Worm (Caenorhabditis elegans): Measurements from ENCODE around the gene T25E12.16.

The T25E12.16 gene

DNA sequence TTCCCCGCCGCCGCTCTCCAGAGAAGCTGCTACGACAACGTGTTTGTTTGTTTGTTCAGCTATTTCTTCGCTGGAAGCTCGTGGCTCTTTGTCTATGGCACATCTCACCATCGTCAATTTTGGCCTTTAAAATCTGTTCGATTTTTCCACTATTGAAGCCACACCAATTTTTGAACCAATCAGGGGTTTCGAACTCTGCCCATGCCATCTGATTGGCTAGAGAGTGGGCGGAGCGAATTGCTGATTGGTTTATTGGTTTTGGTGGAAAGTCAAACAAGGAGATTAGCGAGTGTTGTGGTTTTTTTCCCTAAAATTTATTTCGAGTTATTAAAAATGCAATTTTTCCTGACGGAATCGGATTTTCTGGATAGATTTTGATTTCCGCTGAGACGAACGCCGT, 22.6 kb upstream of the T25E12.16 start:
- no peak for TF ChIP-seq sea-1 (GFP tag; conservative IDR thresholded peaks at IDR 0.05)
- no peak for TF ChIP-seq hmg-4 (GFP tag; optimal IDR thresholded peaks at IDR 0.05)
- no peak for TF ChIP-seq tbx-11 (GFP tag; IDR thresholded peaks at IDR 0.05)
- no peak for TF ChIP-seq ceh-13 (GFP tag; optimal IDR thresholded peaks at IDR 0.05)
- TF ChIP-seq tra-4 (tag; optimal IDR thresholded peaks at IDR 0.05): no peak
- TF ChIP-seq F13C5.2 (tag; optimal IDR thresholded peaks at IDR 0.05): no peak
- no peak for TF ChIP-seq pes-1 (GFP tag; IDR thresholded peaks at IDR 0.05)
- no peak for TF ChIP-seq ceh-36 (tag; optimal IDR thresholded peaks at IDR 0.05)
- no peak for TF ChIP-seq scrt-1 (GFP tag; IDR thresholded peaks at IDR 0.05)
- no peak for TF ChIP-seq B0310.2 (tag; optimal IDR thresholded peaks at IDR 0.05)
- TF ChIP-seq aly-1 (tag; optimal IDR thresholded peaks at IDR 0.05): no peak
- TF ChIP-seq ama-1 (optimal IDR thresholded peaks at IDR 0.05): no peak
- no peak for TF ChIP-seq ets-7 (tag; optimal IDR thresholded peaks at IDR 0.05)

DNA sequence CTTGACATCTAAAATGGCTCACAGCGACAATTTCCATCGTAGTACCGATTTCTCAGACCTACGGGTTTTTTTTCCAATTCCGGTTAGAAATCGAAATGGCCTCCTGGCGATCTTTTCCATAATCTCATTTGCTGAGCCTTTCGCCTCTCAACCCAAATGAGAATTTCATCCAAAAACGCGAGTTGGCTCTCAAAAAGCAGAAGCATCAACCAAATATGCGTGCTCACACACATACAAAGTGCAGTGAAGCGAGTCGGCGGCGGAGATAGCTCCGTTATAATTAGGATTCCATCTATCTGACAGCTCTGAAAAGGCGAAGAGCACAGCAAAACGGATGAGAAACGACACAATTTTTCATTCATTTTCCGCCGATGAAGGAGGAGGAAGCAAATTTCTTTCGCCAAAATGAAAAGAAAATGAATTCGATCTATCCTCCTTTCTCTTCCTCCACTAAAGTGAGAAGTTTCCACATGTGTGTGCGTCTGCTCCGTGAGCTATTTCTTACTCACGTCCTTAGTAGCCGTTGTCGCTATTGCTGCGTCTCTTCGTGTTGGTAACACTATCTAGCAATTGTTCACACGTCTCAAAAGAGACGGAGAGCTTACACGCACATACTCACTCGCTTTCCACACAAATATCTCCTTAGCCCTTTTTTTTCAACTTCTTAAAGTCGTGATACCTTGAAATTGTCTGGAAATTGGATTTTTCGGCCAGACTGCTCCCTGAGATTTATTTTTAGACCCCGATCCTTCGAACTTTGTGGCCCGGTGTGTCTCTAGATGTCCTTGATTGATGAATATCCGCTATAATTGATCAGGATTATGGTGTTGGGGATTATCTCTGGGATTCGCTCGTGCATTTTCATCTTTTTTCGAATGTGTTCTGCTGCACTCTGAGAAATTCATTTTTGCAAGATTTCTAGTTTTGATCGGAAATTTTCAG, 18.8 kb upstream of the T25E12.16 start:
- TF ChIP-seq scrt-1 (GFP tag; IDR thresholded peaks at IDR 0.05) (no peak), sea-1 (GFP tag; conservative IDR thresholded peaks at IDR 0.05) (no peak)

ce11 chrV:16749473-16749872, 15.9 kb upstream of the T25E12.16 start:
- TF ChIP-seq hnd-1 (tag; optimal IDR thresholded peaks at IDR 0.05) (no peak), ceh-13 (GFP tag; optimal IDR thresholded peaks at IDR 0.05) (no peak), tbx-37 (GFP tag; conservative IDR thresholded peaks at IDR 0.05) (no peak), hmbx-1 (tag; optimal IDR thresholded peaks at IDR 0.05) (no peak), tra-4 (tag; optimal IDR thresholded peaks at IDR 0.05) (no peak), ceh-36 (tag; optimal IDR thresholded peaks at IDR 0.05) (no peak), aly-1 (tag; optimal IDR thresholded peaks at IDR 0.05) (no peak), scrt-1 (GFP tag; IDR thresholded peaks at IDR 0.05) (no peak), flt-1 (GFP tag; IDR thresholded peaks at IDR 0.05) (no peak), ets-7 (tag; optimal IDR thresholded peaks at IDR 0.05) (no peak)

DNA sequence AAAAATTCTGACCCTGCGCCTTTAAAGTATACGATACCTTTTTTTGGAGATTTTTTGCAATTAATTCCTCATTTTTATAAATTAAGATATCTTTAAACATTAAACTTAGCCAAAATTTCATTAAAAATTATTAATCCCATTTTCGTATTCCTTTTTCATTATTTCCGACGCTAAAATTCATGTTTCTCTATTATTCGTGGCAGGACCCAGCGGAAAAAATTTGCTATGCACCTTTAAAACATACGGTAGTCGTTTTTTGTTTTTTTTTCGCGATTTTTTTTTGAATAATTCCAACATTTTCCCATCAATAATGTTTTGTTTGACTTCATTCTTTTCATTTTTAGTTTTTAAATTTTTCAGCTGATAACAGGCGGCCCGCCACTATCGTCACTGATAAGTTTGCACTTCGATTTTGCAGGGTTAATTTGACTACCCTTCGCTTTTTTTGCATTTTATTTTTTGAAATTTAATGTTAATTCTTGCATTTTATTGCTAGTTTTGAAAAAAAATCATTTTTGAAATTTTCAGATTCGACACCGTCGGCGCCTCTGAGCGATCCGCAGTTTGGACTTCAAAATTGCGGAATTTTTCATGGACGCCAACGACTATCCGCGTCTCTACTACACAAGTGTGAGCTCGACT, 13.6 kb upstream of the T25E12.16 start, which contains the start of gene dkf-2:
TSS of gene dkf-2 (plus strand) at position 592 of the 642 bp plus-strand sequence.
- TF ChIP-seq scrt-1 (GFP tag; IDR thresholded peaks at IDR 0.05): no peak
- TF ChIP-seq tbx-37 (GFP tag; conservative IDR thresholded peaks at IDR 0.05): no peak
- TF ChIP-seq ceh-36 (tag; optimal IDR thresholded peaks at IDR 0.05): no peak
- TF ChIP-seq flt-1 (GFP tag; IDR thresholded peaks at IDR 0.05): no peak
- no peak for TF ChIP-seq ama-1 (optimal IDR thresholded peaks at IDR 0.05)
- TF ChIP-seq ets-7 (tag; optimal IDR thresholded peaks at IDR 0.05): no peak
- no peak for TF ChIP-seq F13C5.2 (tag; optimal IDR thresholded peaks at IDR 0.05)
- TF ChIP-seq hmg-4 (GFP tag; optimal IDR thresholded peaks at IDR 0.05): no peak
- TF ChIP-seq aly-1 (tag; optimal IDR thresholded peaks at IDR 0.05): no peak
- TF ChIP-seq B0310.2 (tag; optimal IDR thresholded peaks at IDR 0.05): no peak
- TF ChIP-seq hmbx-1 (tag; optimal IDR thresholded peaks at IDR 0.05): no peak
- TF ChIP-seq sea-1 (GFP tag; conservative IDR thresholded peaks at IDR 0.05): no peak
- TF ChIP-seq tbx-11 (GFP tag; IDR thresholded peaks at IDR 0.05): no peak
- TF ChIP-seq hnd-1 (tag; optimal IDR thresholded peaks at IDR 0.05): no peak
- TF ChIP-seq pes-1 (GFP tag; IDR thresholded peaks at IDR 0.05): no peak
- TF ChIP-seq ceh-13 (GFP tag; optimal IDR thresholded peaks at IDR 0.05): no peak
- TF ChIP-seq tra-4 (tag; optimal IDR thresholded peaks at IDR 0.05): no peak

- TF ChIP-seq scrt-1 (GFP tag; IDR thresholded peaks at IDR 0.05): no peak
- no peak for TF ChIP-seq hnd-1 (tag; optimal IDR thresholded peaks at IDR 0.05)
- TF ChIP-seq hmg-4 (GFP tag; optimal IDR thresholded peaks at IDR 0.05): no peak
- TF ChIP-seq ama-1 (optimal IDR thresholded peaks at IDR 0.05): no peak
- no peak for TF ChIP-seq sea-1 (GFP tag; conservative IDR thresholded peaks at IDR 0.05)
- no peak for TF ChIP-seq flt-1 (GFP tag; IDR thresholded peaks at IDR 0.05)
- no peak for TF ChIP-seq pes-1 (GFP tag; IDR thresholded peaks at IDR 0.05)
- no peak for TF ChIP-seq F13C5.2 (tag; optimal IDR thresholded peaks at IDR 0.05)
- TF ChIP-seq tbx-37 (GFP tag; conservative IDR thresholded peaks at IDR 0.05): no peak
- TF ChIP-seq ceh-13 (GFP tag; optimal IDR thresholded peaks at IDR 0.05): no peak
- no peak for TF ChIP-seq hmbx-1 (tag; optimal IDR thresholded peaks at IDR 0.05)
- TF ChIP-seq ets-7 (tag; optimal IDR thresholded peaks at IDR 0.05): no peak
- no peak for TF ChIP-seq B0310.2 (tag; optimal IDR thresholded peaks at IDR 0.05)
These were observed 12.8 kb upstream of the T25E12.16 start, which contains the start of gene gyg-2 for ce11 chrV:16746231-16746990. Gene gyg-2 (minus strand): TSS chrV:16746258.

ce11 chrV:16745214-16745613, 11.6 kb upstream of the T25E12.16 start:
- no peak for TF ChIP-seq hnd-1 (tag; optimal IDR thresholded peaks at IDR 0.05)
- TF ChIP-seq B0310.2 (tag; optimal IDR thresholded peaks at IDR 0.05): no peak
- TF ChIP-seq tbx-11 (GFP tag; IDR thresholded peaks at IDR 0.05): no peak
- TF ChIP-seq hmg-4 (GFP tag; optimal IDR thresholded peaks at IDR 0.05): no peak
- no peak for TF ChIP-seq tra-4 (tag; optimal IDR thresholded peaks at IDR 0.05)
- TF ChIP-seq sea-1 (GFP tag; conservative IDR thresholded peaks at IDR 0.05): no peak
- TF ChIP-seq ama-1 (optimal IDR thresholded peaks at IDR 0.05): no peak
- no peak for TF ChIP-seq aly-1 (tag; optimal IDR thresholded peaks at IDR 0.05)
- TF ChIP-seq hmbx-1 (tag; optimal IDR thresholded peaks at IDR 0.05): no peak
- TF ChIP-seq F13C5.2 (tag; optimal IDR thresholded peaks at IDR 0.05): no peak
- no peak for TF ChIP-seq scrt-1 (GFP tag; IDR thresholded peaks at IDR 0.05)
- TF ChIP-seq ceh-13 (GFP tag; optimal IDR thresholded peaks at IDR 0.05): no peak
